Fruit fly (Drosophila melanogaster): ENCODE results near the gene Rsf1.

Rsf1 gene

DNA sequence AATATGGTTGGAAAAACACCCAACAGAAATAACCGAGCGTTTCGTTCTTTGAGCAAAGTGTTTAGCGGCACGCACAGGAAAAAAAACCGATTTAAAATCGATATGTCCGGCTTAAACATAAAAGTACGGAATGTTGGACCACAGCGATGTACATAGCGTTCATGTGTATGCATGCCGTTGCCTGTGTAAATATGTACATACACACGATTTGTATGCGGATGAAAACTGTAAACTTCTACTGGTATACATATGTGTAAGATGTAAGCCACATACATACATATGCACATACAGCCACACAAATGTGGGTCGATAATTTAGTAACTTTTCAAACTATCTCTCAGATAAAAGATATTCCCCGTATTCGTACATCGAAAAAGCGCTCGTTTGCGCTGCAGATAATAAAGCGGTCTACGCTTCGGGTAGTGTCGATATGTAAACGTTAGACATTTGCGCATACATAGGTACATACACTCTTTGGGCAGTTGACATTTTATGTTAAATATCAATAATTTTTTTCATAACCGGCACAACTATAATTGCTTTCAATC lies 13.6 kb downstream of the Rsf1 start (continued):
- no peak for TF ChIP-seq crp (GFP tag; optimal IDR thresholded peaks at IDR 0.05)
- TF ChIP-seq CG6854 (GFP tag; optimal IDR thresholded peaks at IDR 0.05), result no peak
- peak; percentile 46 for TF ChIP-seq fd102C (GFP tag; optimal IDR thresholded peaks at IDR 0.05)
- peak; percentile 15 for TF ChIP-seq CHES-1-like (GFP tag; optimal IDR thresholded peaks at IDR 0.05)
- TF ChIP-seq insv (GFP tag; optimal IDR thresholded peaks at IDR 0.05), result peak in 1 of 2 experiments; percentile 55
- no peak for TF ChIP-seq Hr3 (GFP tag; optimal IDR thresholded peaks at IDR 0.05)
- no peak for TF ChIP-seq vfl (GFP tag; optimal IDR thresholded peaks at IDR 0.05)
- TF ChIP-seq dm (GFP tag; optimal IDR thresholded peaks at IDR 0.05), result no peak
- no peak for TF ChIP-seq pho (GFP tag; optimal IDR thresholded peaks at IDR 0.05)
- peak; percentile 73 for TF ChIP-seq ac (GFP tag; optimal IDR thresholded peaks at IDR 0.05)
- TF ChIP-seq kah (GFP tag; optimal IDR thresholded peaks at IDR 0.05), result peak; percentile 55
- no peak for TF ChIP-seq BEAF-32 (GFP tag; optimal IDR thresholded peaks at IDR 0.05)
- no peak for TF ChIP-seq tll (GFP tag; optimal IDR thresholded peaks at IDR 0.05)
- TF ChIP-seq mld (GFP tag; IDR thresholded peaks at IDR 0.05; ENCODE audit: partially characterized antibody), result no peak
- TF ChIP-seq CG32532 (GFP tag; IDR thresholded peaks at IDR 0.05), result no peak
- TF ChIP-seq CG7271 (tag; optimal IDR thresholded peaks at IDR 0.05), result no peak
- no peak for TF ChIP-seq z (GFP tag; IDR thresholded peaks at IDR 0.05)
- TF ChIP-seq zfh2 (GFP tag; optimal IDR thresholded peaks at IDR 0.05), result no peak
- TF ChIP-seq tap (tag; optimal IDR thresholded peaks at IDR 0.05), result no peak
- TF ChIP-seq CG33213 (GFP tag; optimal IDR thresholded peaks at IDR 0.05), result peak; percentile 41
- TF ChIP-seq unc-4 (GFP tag; IDR thresholded peaks at IDR 0.05; ENCODE audit: partially characterized antibody), result no peak
- no peak for TF ChIP-seq HLH54F (GFP tag; optimal IDR thresholded peaks at IDR 0.05)
- TF ChIP-seq Myb (GFP tag; optimal IDR thresholded peaks at IDR 0.05), result no peak
- no peak for TF ChIP-seq CoRest (tag; optimal IDR thresholded peaks at IDR 0.05)
- no peak for TF ChIP-seq klu (GFP tag; IDR thresholded peaks at IDR 0.05)
- no peak for TF ChIP-seq E2f2 (GFP tag; IDR thresholded peaks at IDR 0.05)
- no peak for TF ChIP-seq CG17802 (tag; optimal IDR thresholded peaks at IDR 0.05)
- TF ChIP-seq CG18011 (GFP tag; optimal IDR thresholded peaks at IDR 0.05), result no peak
- TF ChIP-seq Sry-δ (GFP tag; optimal IDR thresholded peaks at IDR 0.05), result no peak
- TF ChIP-seq Tbp (GFP tag; optimal IDR thresholded peaks at IDR 0.05), result no peak
- peak; percentile 87 for TF ChIP-seq CG33557 (GFP tag; optimal IDR thresholded peaks at IDR 0.05)
- TF ChIP-seq CG11723 (GFP tag; optimal IDR thresholded peaks at IDR 0.05), result peak; percentile 27
- no peak for TF ChIP-seq gcm2 (GFP tag; optimal IDR thresholded peaks at IDR 0.05)
- TF ChIP-seq NfI (GFP tag; optimal IDR thresholded peaks at IDR 0.05), result no peak
- peak; percentile 0 for TF ChIP-seq HmgZ (tag; optimal IDR thresholded peaks at IDR 0.05)
- no peak for TF ChIP-seq Dip3 (GFP tag; optimal IDR thresholded peaks at IDR 0.05)
- TF ChIP-seq hbn (GFP tag; IDR thresholded peaks at IDR 0.05; ENCODE audit: partially characterized antibody), result no peak
- no peak for TF ChIP-seq CG31224 (GFP tag; IDR thresholded peaks at IDR 0.05)
- no peak for TF ChIP-seq Hsf (GFP tag; optimal IDR thresholded peaks at IDR 0.05)
- TF ChIP-seq trh (GFP tag; optimal IDR thresholded peaks at IDR 0.05), result peak; percentile 20
- TF ChIP-seq h (optimal IDR thresholded peaks at IDR 0.05), result no peak
- no peak for TF ChIP-seq inv (GFP tag; IDR thresholded peaks at IDR 0.05; ENCODE audit: partially characterized antibody)
- TF ChIP-seq Nf-YB (GFP tag; optimal IDR thresholded peaks at IDR 0.05), result no peak
- TF ChIP-seq da (GFP tag; optimal IDR thresholded peaks at IDR 0.05), result no peak
- no peak for TF ChIP-seq ind (GFP tag; optimal IDR thresholded peaks at IDR 0.05)
- TF ChIP-seq sens-2 (GFP tag; IDR thresholded peaks at IDR 0.05), result no peak
- TF ChIP-seq usp (GFP tag; optimal IDR thresholded peaks at IDR 0.05), result no peak
- no peak for TF ChIP-seq Doc3 (GFP tag; IDR thresholded peaks at IDR 0.05; ENCODE audit: partially characterized antibody)
- TF ChIP-seq CG9797 (GFP tag; optimal IDR thresholded peaks at IDR 0.05), result no peak
- no peak for TF ChIP-seq stc (GFP tag; IDR thresholded peaks at IDR 0.05)
- peak; percentile 23 for TF ChIP-seq CG18262 (tag; optimal IDR thresholded peaks at IDR 0.05)

All from whole organism, embryonic.